Worm (Caenorhabditis elegans) whole organism, L4/young adult: ENCODE data around the gene C17F4.12.

ENCODE experiments used
- W03F9.2 ChIP-seq: fragments of 150-350 bp; optimal IDR thresholded peaks from 2 replicates; lab custom pipeline; 2014; ENCODE audit warnings: missing biosample characterization, missing genetic modification characterization
- dao-5 ChIP-seq: sonication (generic microtip); optimal IDR thresholded peaks from 2 replicates; lab custom pipeline; 2016; ENCODE audit warnings: missing genotype, missing genetic modification characterization, moderate library complexity, missing compliant biosample characterization
- him-1 ChIP-seq: sonication (generic microtip); optimal IDR thresholded peaks from 2 replicates; lab custom pipeline; 2016; ENCODE audit warnings: missing genotype, missing genetic modification reagents, missing genetic modification characterization, missing compliant biosample characterization

DNA sequence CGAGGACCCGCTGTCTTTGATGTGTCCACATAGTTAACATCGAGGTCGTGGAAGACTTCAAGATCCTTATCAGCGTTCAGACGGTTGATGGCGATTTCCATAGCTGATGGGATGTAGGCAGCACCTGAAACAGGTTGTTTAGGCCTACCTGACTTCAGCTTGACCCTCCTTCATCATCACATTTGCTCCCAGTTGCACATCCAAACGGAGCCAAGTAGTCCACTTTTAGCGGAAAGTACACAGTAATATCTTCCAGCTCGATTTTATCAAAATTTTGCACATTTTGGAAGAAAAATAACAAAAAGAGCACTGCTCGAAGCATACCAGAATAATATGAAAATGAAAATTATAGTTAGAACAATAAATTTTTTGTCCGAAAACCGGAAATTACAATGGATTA, 47.0 kb downstream of the C17F4.12 start, which contains the start of gene gcy-15:
- no peak for TF ChIP-seq W03F9.2 (tag; lab: Kevin White, UChicago)
- TF ChIP-seq him-1 = no peak
- TF ChIP-seq dao-5 (tag; lab: Kevin White, UChicago) = no peak
